Fruit fly (Drosophila melanogaster) whole organism, embryonic: ENCODE results near the gene CG31463.

Experiments
- Ada2b ChIP-seq: fragments of 200-800 bp; sonication (Bioruptor generic); IDR thresholded peaks from 2 replicates; pipeline ENCODE4 v1.3.6; 2022; ENCODE audit warnings: missing biosample characterization, missing genetic modification characterization
- CG10267 ChIP-seq: fragments of 200-800 bp; sonication (Bioruptor generic); optimal IDR thresholded peaks from 2 replicates; lab custom pipeline; 2018; ENCODE audit warnings: missing biosample characterization, mild to moderate bottlenecking, missing genetic modification characterization, moderate library complexity
- CG11504 ChIP-seq: fragments of 200-800 bp; sonication (Bioruptor generic); optimal IDR thresholded peaks from 3 replicates; lab custom pipeline; 2019; ENCODE audit warnings: missing biosample characterization, mild to moderate bottlenecking, missing genetic modification characterization, moderate library complexity
- CG11723 ChIP-seq: fragments of 200-800 bp; sonication (Bioruptor generic); optimal IDR thresholded peaks from 2 replicates; lab custom pipeline; 2017; ENCODE audit warnings: missing biosample characterization, mild to moderate bottlenecking, missing genetic modification characterization
- CG12391 ChIP-seq: fragments of 200-800 bp; sonication (Bioruptor generic); optimal IDR thresholded peaks from 3 replicates; lab custom pipeline; 2018; ENCODE audit warnings: missing biosample characterization, mild to moderate bottlenecking, missing genetic modification characterization, moderate library complexity
- CG13123 ChIP-seq: fragments of 200-800 bp; sonication (Bioruptor generic); optimal IDR thresholded peaks from 2 replicates; lab custom pipeline; 2016; ENCODE audit warnings: missing biosample characterization, missing genetic modification characterization
- CG15479 ChIP-seq: fragments of 200-800 bp; sonication (Bioruptor generic); optimal IDR thresholded peaks from 3 replicates; lab custom pipeline; 2019; ENCODE audit warnings: missing biosample characterization, mild to moderate bottlenecking, missing genetic modification characterization, moderate library complexity
- CG17328 ChIP-seq: fragments of 200-800 bp; sonication (Bioruptor generic); IDR thresholded peaks from 2 replicates; pipeline ENCODE4 v1.3.6; 2022; ENCODE audit warnings: missing biosample characterization, missing genetic modification characterization
- CG17829 ChIP-seq: fragments of 200-800 bp; optimal IDR thresholded peaks from 2 replicates; lab custom pipeline; 2019; ENCODE audit warnings: missing biosample characterization, mild to moderate bottlenecking, missing genetic modification characterization, moderate library complexity
- CG18619 ChIP-seq: fragments of 200-800 bp; sonication (Bioruptor generic); optimal IDR thresholded peaks from 3 replicates; lab custom pipeline; 2017; ENCODE audit warnings: missing biosample characterization, mild to moderate bottlenecking, missing genetic modification characterization
- CG18764 ChIP-seq: fragments of 200-800 bp; sonication (Bioruptor generic); optimal IDR thresholded peaks from 3 replicates; lab custom pipeline; 2016; ENCODE audit warnings: missing biosample characterization, missing genetic modification characterization
- CG2202 ChIP-seq: fragments of 200-800 bp; sonication (Bioruptor generic); optimal IDR thresholded peaks from 2 replicates; lab custom pipeline; 2018; ENCODE audit warnings: missing biosample characterization, mild to moderate bottlenecking, missing genetic modification characterization
- CG33557 ChIP-seq: fragments of 200-800 bp; sonication (Bioruptor generic); optimal IDR thresholded peaks from 2 replicates; lab custom pipeline; 2019; ENCODE audit warnings: missing biosample characterization, mild to moderate bottlenecking, missing genetic modification characterization, moderate library complexity
- CG4404 ChIP-seq: fragments of 200-800 bp; sonication (Bioruptor generic); IDR thresholded peaks from 2 replicates; pipeline ENCODE4 v1.3.6; 2022; ENCODE audit warnings: missing biosample characterization, missing genetic modification characterization
- CG6765 ChIP-seq: fragments of 200-800 bp; sonication (Bioruptor generic); optimal IDR thresholded peaks from 3 replicates; lab custom pipeline; 2017; ENCODE audit warnings: missing biosample characterization, mild to moderate bottlenecking, missing genetic modification characterization
- CG7372 ChIP-seq: fragments of 200-800 bp; sonication (Bioruptor generic); IDR thresholded peaks from 2 replicates; pipeline ENCODE4 v1.3.6; 2022; ENCODE audit warnings: missing biosample characterization, missing genetic modification characterization
- CG7556 ChIP-seq: fragments of 200-800 bp; sonication (Bioruptor generic); optimal IDR thresholded peaks from 2 replicates; lab custom pipeline; 2017; ENCODE audit warnings: missing biosample characterization, mild to moderate bottlenecking, missing genetic modification characterization
- CG8924 ChIP-seq: fragments of 200-800 bp; optimal IDR thresholded peaks from 3 replicates; lab custom pipeline; 2019; ENCODE audit warnings: missing biosample characterization, mild to moderate bottlenecking, missing genetic modification characterization, moderate library complexity
- Chrac-16 ChIP-seq: fragments of 200-800 bp; sonication (Bioruptor generic); optimal IDR thresholded peaks from 3 replicates; lab custom pipeline; 2016; ENCODE audit warnings: missing biosample characterization, missing genetic modification characterization
- D19B ChIP-seq: fragments of 200-800 bp; sonication (Bioruptor generic); optimal IDR thresholded peaks from 2 replicates; lab custom pipeline; 2017; ENCODE audit warnings: missing biosample characterization, mild to moderate bottlenecking, missing genetic modification characterization
- Dbx ChIP-seq: fragments of 200-800 bp; sonication (Bioruptor generic); IDR thresholded peaks from 3 replicates; pipeline ENCODE4 v1.3.6; 2022; ENCODE audit warnings: missing biosample characterization, missing genetic modification characterization
- Drgx ChIP-seq: fragments of 200-800 bp; sonication (Bioruptor generic); IDR thresholded peaks from 2 replicates; pipeline ENCODE4 v1.3.6; 2022; ENCODE audit warnings: missing biosample characterization, missing genetic modification characterization
- Elba2 ChIP-seq: fragments of 200-800 bp; sonication (Bioruptor generic); optimal IDR thresholded peaks from 3 replicates; lab custom pipeline; 2016; ENCODE audit warnings: missing biosample characterization, missing genetic modification characterization
- Ets65A ChIP-seq: fragments of 200-800 bp; sonication (Bioruptor generic); peaks from one replicate; lab custom pipeline; 2016; ENCODE audit warnings: missing biosample characterization, missing genetic modification characterization
- Kr ChIP-seq: fragments of 200-800 bp; sonication (Bioruptor generic); optimal IDR thresholded peaks from 2 replicates; lab custom pipeline; 2017; ENCODE audit warnings: missing biosample characterization, mild to moderate bottlenecking, missing genetic modification characterization
- Mes4 ChIP-seq: fragments of 200-800 bp; sonication (Bioruptor generic); optimal IDR thresholded peaks from 2 replicates; lab custom pipeline; 2016; ENCODE audit warnings: missing biosample characterization, missing genetic modification characterization
- Mrtf ChIP-seq: fragments of 200-800 bp; sonication (Bioruptor generic); IDR thresholded peaks from 3 replicates; pipeline ENCODE4 v1.3.6; 2022; ENCODE audit warnings: missing biosample characterization, missing genetic modification characterization
- NK7.1 ChIP-seq: fragments of 200-800 bp; sonication (Bioruptor generic); optimal IDR thresholded peaks from 3 replicates; lab custom pipeline; 2016; ENCODE audit warnings: missing biosample characterization, missing genetic modification characterization
- Nf-YB ChIP-seq: fragments of 200-800 bp; sonication (Bioruptor generic); optimal IDR thresholded peaks from 3 replicates; lab custom pipeline; 2019; ENCODE audit warnings: missing biosample characterization, mild to moderate bottlenecking, missing genetic modification characterization, moderate library complexity
- Ssrp ChIP-seq: fragments of 200-800 bp; sonication (Bioruptor generic); optimal IDR thresholded peaks from 2 replicates; lab custom pipeline; 2018; ENCODE audit warnings: missing biosample characterization, mild to moderate bottlenecking, missing genetic modification characterization, moderate library complexity
- amos ChIP-seq: fragments of 200-800 bp; sonication (Bioruptor generic); IDR thresholded peaks from 2 replicates; pipeline ENCODE4 v1.3.6; 2022; ENCODE audit warnings: missing biosample characterization, missing genetic modification characterization; ENCODE audit not compliant: partially characterized antibody
- bowl ChIP-seq: fragments of 200-800 bp; sonication (Bioruptor generic); IDR thresholded peaks from 2 replicates; pipeline ENCODE4 v1.3.6; 2022; ENCODE audit warnings: missing biosample characterization, missing genetic modification characterization
- bsh ChIP-seq, 2 experiments: fragments of 200-800 bp; sonication (Bioruptor generic); optimal IDR thresholded peaks; 2 replicates each; lab custom pipeline; 2017 to 2018; ENCODE audit warnings: mild to moderate bottlenecking in 2 of 2, missing biosample characterization in 2 of 2, missing genetic modification characterization in 2 of 2, moderate library complexity in 1 of 2
- cato ChIP-seq: fragments of 200-800 bp; sonication (Bioruptor generic); optimal IDR thresholded peaks from 2 replicates; lab custom pipeline; 2016; ENCODE audit warnings: missing biosample characterization, missing genetic modification characterization, borderline replicate concordance
- caup ChIP-seq: fragments of 200-800 bp; sonication (Bioruptor generic); optimal IDR thresholded peaks from 3 replicates; lab custom pipeline; 2017; ENCODE audit warnings: missing biosample characterization, mild to moderate bottlenecking, missing genetic modification characterization, moderate library complexity; ENCODE audit not compliant: severe bottlenecking
- da ChIP-seq: fragments of 200-800 bp; sonication (Bioruptor generic); optimal IDR thresholded peaks from 2 replicates; lab custom pipeline; 2016; ENCODE audit warnings: missing biosample characterization, missing genetic modification characterization
- insv ChIP-seq, 2 experiments: fragments of 200-800 bp; sonication (Bioruptor generic); optimal IDR thresholded peaks; 3 replicates each; lab custom pipeline; 2016 to 2018; ENCODE audit warnings: missing biosample characterization in 2 of 2, missing genetic modification characterization in 2 of 2
- jigr1 ChIP-seq: fragments of 200-800 bp; sonication (Bioruptor generic); IDR thresholded peaks from 3 replicates; pipeline ENCODE4 v1.3.6; 2022; ENCODE audit warnings: missing biosample characterization, missing genetic modification characterization
- lola ChIP-seq, 3 experiments: fragments of >200 bp in 2 of 3; fragments of 200-800 bp in 1 of 3; sonication (Bioruptor generic) in 1 of 3; optimal IDR thresholded peaks; 2 replicates each; lab custom pipeline; 2017 to 2019; ENCODE audit warnings: missing biosample characterization in 3 of 3, missing genetic modification characterization in 3 of 3, mild to moderate bottlenecking in 1 of 3, moderate library complexity in 1 of 3
- mld ChIP-seq: fragments of 200-800 bp; sonication (Bioruptor generic); IDR thresholded peaks from 3 replicates; pipeline ENCODE4 v1.3.6; 2022; ENCODE audit warnings: missing biosample characterization, missing genetic modification characterization; ENCODE audit not compliant: partially characterized antibody
- pzg ChIP-seq: fragments of 200-800 bp; sonication (Bioruptor generic); optimal IDR thresholded peaks from 3 replicates; lab custom pipeline; 2018; ENCODE audit warnings: missing biosample characterization, mild to moderate bottlenecking, missing genetic modification characterization, moderate library complexity
- row ChIP-seq: fragments of 200-800 bp; sonication (Bioruptor generic); IDR thresholded peaks from 3 replicates; pipeline ENCODE4 v1.3.6; 2022; ENCODE audit warnings: missing biosample characterization, missing genetic modification characterization
- slbo ChIP-seq: fragments of 200-800 bp; sonication (Bioruptor generic); IDR thresholded peaks from 2 replicates; pipeline ENCODE4 v1.3.6; 2022; ENCODE audit warnings: missing biosample characterization, missing genetic modification characterization
- sqz ChIP-seq: fragments of 200-800 bp; sonication (Bioruptor generic); optimal IDR thresholded peaks from 3 replicates; lab custom pipeline; 2018; ENCODE audit warnings: missing biosample characterization, mild to moderate bottlenecking, missing genetic modification characterization
- sr ChIP-seq: fragments of 200-800 bp; sonication (Bioruptor generic); IDR thresholded peaks from 3 replicates; pipeline ENCODE4 v1.3.6; 2022; ENCODE audit warnings: missing biosample characterization, missing genetic modification characterization
- tll ChIP-seq, 2 experiments: fragments of 200-800 bp in 1 of 2; fragments of >200 bp in 1 of 2; sonication (Bioruptor generic) in 1 of 2; optimal IDR thresholded peaks; 2 replicates each; lab custom pipeline; 2017 to 2019; ENCODE audit warnings: missing biosample characterization in 2 of 2, missing genetic modification characterization in 2 of 2, mild to moderate bottlenecking in 1 of 2, moderate library complexity in 1 of 2
- ttk ChIP-seq: fragments of 200-800 bp; sonication (Bioruptor generic); IDR thresholded peaks from 2 replicates; pipeline ENCODE4 v2.1.2; 2022; ENCODE audit warnings: missing biosample characterization, missing genetic modification characterization
- zen ChIP-seq: fragments of 200-800 bp; sonication (Bioruptor generic); optimal IDR thresholded peaks from 3 replicates; lab custom pipeline; 2018; ENCODE audit warnings: missing biosample characterization, mild to moderate bottlenecking, missing genetic modification characterization, moderate library complexity
- zfh1 ChIP-seq: fragments of 200-800 bp; sonication (Bioruptor generic); IDR thresholded peaks from 3 replicates; pipeline ENCODE4 v1.3.6; 2022; ENCODE audit warnings: missing biosample characterization, missing genetic modification characterization

Gene CG31463

dm6 chr3R:8334471-8334783, 42.3 kb downstream of the CG31463 start (continued):
- TF ChIP-seq da (GFP tag; lab: Kevin White, UChicago) (no peak), mld (GFP tag; lab: Robert Waterston, UW) (no peak), CG6765 (GFP tag; lab: Kevin White, UChicago) (no peak), CG2202 (tag; lab: Kevin White, UChicago) (no peak), Dbx (no peak), CG10267 (tag; lab: Kevin White, UChicago) (no peak), amos (no peak), CG11723 (GFP tag; lab: Kevin White, UChicago) (no peak), Nf-YB (GFP tag; lab: Kevin White, UChicago) (peak; percentile 91), CG17328 (GFP tag; lab: Robert Waterston, UW) (no peak), D19B (GFP tag; lab: Kevin White, UChicago) (no peak), CG33557 (GFP tag; lab: Kevin White, UChicago) (no peak), CG7556 (GFP tag; lab: Kevin White, UChicago) (peak; percentile 31), pzg (no peak), Drgx (GFP tag; lab: Robert Waterston, UW) (no peak), Mes4 (GFP tag; lab: Kevin White, UChicago) (no peak), jigr1 (GFP tag; lab: Robert Waterston, UW) (no peak), CG18764 (no peak), slbo (GFP tag; lab: Robert Waterston, UW) (no peak), Chrac-16 (GFP tag; lab: Kevin White, UChicago) (no peak), Mrtf (no peak), CG4404 (GFP tag; lab: Robert Waterston, UW) (no peak), cato (GFP tag; lab: Kevin White, UChicago) (no peak), CG13123 (GFP tag; lab: Kevin White, UChicago) (no peak), sr (GFP tag; lab: Robert Waterston, UW) (peak; percentile 78; the same call in 2 of the 3 replicates)

dm6 chr3R:8334982-8335381, 42.8 kb downstream of the CG31463 start:
- TF ChIP-seq sqz (GFP tag; lab: Kevin White, UChicago) (no peak), zen (peak; percentile 44), zfh1 (GFP tag; lab: Robert Waterston, UW) (no peak), tll (GFP tag; optimal IDR thresholded peaks at IDR 0.05; lab: Kevin White, UChicago) (peak in 1 of 2 experiments; percentile 27), CG18619 (GFP tag; lab: Kevin White, UChicago) (no peak), bowl (GFP tag; lab: Robert Waterston, UW) (no peak), insv (GFP tag; optimal IDR thresholded peaks at IDR 0.05; lab: Kevin White, UChicago) (peak in 1 of 2 experiments; percentile 8), CG11504 (tag; lab: Kevin White, UChicago) (no peak), Elba2 (peak; percentile 93), CG7372 (GFP tag; lab: Robert Waterston, UW) (0 out of 2 replicates have a peak, but pooled peaks have one; percentile 3), CG15479 (GFP tag; lab: Kevin White, UChicago) (peak; percentile 41), caup (GFP tag; lab: Kevin White, UChicago) (no peak)

- TF ChIP-seq lola (GFP tag; optimal IDR thresholded peaks at IDR 0.05; lab: Kevin White, UChicago), result peak in 1 of 3 experiments; percentile 61
- peak; percentile 30 for TF ChIP-seq Ssrp
- peak; percentile 39 for TF ChIP-seq Kr
- TF ChIP-seq Ada2b (GFP tag; lab: Robert Waterston, UW), result no peak
- no peak for TF ChIP-seq NK7.1
- TF ChIP-seq bsh (GFP tag; optimal IDR thresholded peaks at IDR 0.05; lab: Kevin White, UChicago), result peak in 1 of 2 experiments; percentile 1
- TF ChIP-seq row (GFP tag; lab: Robert Waterston, UW), result peak; percentile 30; the same call in 1 of the 3 replicates
- peak; percentile 48 for TF ChIP-seq CG12391 (tag; lab: Kevin White, UChicago)
- peak; percentile 9 for TF ChIP-seq Ets65A (GFP tag; lab: Kevin White, UChicago)
- peak; percentile 22 for TF ChIP-seq CG7556 (GFP tag; lab: Kevin White, UChicago)
- TF ChIP-seq CG8924 (tag; lab: Kevin White, UChicago), result peak; percentile 23
- TF ChIP-seq CG17829 (tag; lab: Kevin White, UChicago), result peak; percentile 48
- no peak for TF ChIP-seq ttk (GFP tag; lab: Robert Waterston, UW)
- TF ChIP-seq cato (GFP tag; lab: Kevin White, UChicago), result no peak
Measured at dm6 chr3R:8336012-8336567, 44.0 kb downstream of the CG31463 start.
